Worm (Caenorhabditis elegans) whole organism, L4 larva: ENCODE data around the gene tra-4.
A peak's percentile ranks its signal among the peaks of the same experiment; 100 is the strongest.

ENCODE experiments used
- F10B5.3 ChIP-seq: sonication (generic microtip); optimal IDR thresholded peaks from 2 replicates; lab custom pipeline; 2016; ENCODE audit warnings: mild to moderate bottlenecking, missing genetic modification characterization, missing compliant biosample characterization
- F26F4.8 ChIP-seq: fragments of 200-800 bp; sonication (Bioruptor generic); conservative IDR thresholded peaks from 2 replicates; pipeline ENCODE4 v1.3.6; 2022; ENCODE audit warnings: missing genetic modification characterization, missing compliant biosample characterization
- F37D6.2 ChIP-seq: sonication (generic microtip); optimal IDR thresholded peaks from 2 replicates; lab custom pipeline; 2016; ENCODE audit warnings: mild to moderate bottlenecking, missing genetic modification characterization, missing compliant biosample characterization
- F49E8.2 ChIP-seq: sonication (generic microtip); optimal IDR thresholded peaks from 2 replicates; lab custom pipeline; 2016; ENCODE audit warnings: missing compliant biosample characterization, mild to moderate bottlenecking, missing genetic modification characterization, borderline replicate concordance
- Y75B8A.6 ChIP-seq: fragments of 200-800 bp; sonication (Bioruptor generic); IDR thresholded peaks from 2 replicates; pipeline ENCODE4 v1.3.6; 2022; ENCODE audit warnings: missing genetic modification reagents, missing genetic modification characterization, missing compliant biosample characterization
- ZK337.2 ChIP-seq: fragments of 200-800 bp; sonication (Bioruptor generic); IDR thresholded peaks from 2 replicates; pipeline ENCODE4 v1.3.6; 2022; ENCODE audit warnings: missing genetic modification reagents, missing genetic modification characterization, missing compliant biosample characterization
- aha-1 ChIP-seq: fragments of 150-350 bp; peaks from one replicate; lab custom pipeline; 2014; ENCODE audit warnings: missing biosample characterization, missing genetic modification characterization
- arid-1 ChIP-seq: fragments of 200-800 bp; sonication (Bioruptor generic); conservative IDR thresholded peaks from 2 replicates; pipeline ENCODE4 v1.3.6; 2022; ENCODE audit warnings: missing genetic modification reagents, missing genetic modification characterization, missing compliant biosample characterization
- attf-4 ChIP-seq: sonication (generic microtip); optimal IDR thresholded peaks from 3 replicates; lab custom pipeline; 2017; ENCODE audit warnings: missing biosample characterization, missing genetic modification characterization
- ceh-20 ChIP-seq: fragments of 200-800 bp; sonication (Bioruptor generic); IDR thresholded peaks from 2 replicates; pipeline ENCODE4 v1.3.6; 2022; ENCODE audit warnings: missing genetic modification reagents, missing genetic modification characterization, missing compliant biosample characterization
- ceh-44 ChIP-seq: fragments of 200-800 bp; sonication (Bioruptor generic); IDR thresholded peaks from 2 replicates; pipeline ENCODE4 v1.3.6; 2022; ENCODE audit warnings: missing genetic modification reagents, missing genetic modification characterization, missing compliant biosample characterization
- ces-1 ChIP-seq: fragments of 150-350 bp; sonication (generic microtip); optimal IDR thresholded peaks from 4 replicates; lab custom pipeline; 2014; ENCODE audit warnings: missing biosample characterization, missing genetic modification reagents, missing genetic modification characterization
- daf-16 ChIP-seq, 3 experiments: sonication (generic microtip); optimal IDR thresholded peaks; 2 replicates each; lab custom pipeline; 2016 to 2017; ENCODE audit warnings: missing genetic modification characterization in 3 of 3, missing genetic modification reagents in 3 of 3, mild to moderate bottlenecking in 2 of 3, missing compliant biosample characterization in 2 of 3, missing biosample characterization in 1 of 3, moderate library complexity in 1 of 3
- daf-8 ChIP-seq: fragments of 200-800 bp; sonication (Bioruptor generic); IDR thresholded peaks from 2 replicates; pipeline ENCODE4 v1.3.6; 2022; ENCODE audit warnings: missing genetic modification characterization, missing compliant biosample characterization
- dmd-6 ChIP-seq: fragments of 200-800 bp; sonication (Bioruptor generic); IDR thresholded peaks from 2 replicates; pipeline ENCODE4 v1.3.6; 2022; ENCODE audit warnings: missing genetic modification reagents, missing genetic modification characterization, missing compliant biosample characterization
- dpl-1 ChIP-seq: fragments of 150-350 bp; optimal IDR thresholded peaks from 2 replicates; lab custom pipeline; 2014; ENCODE audit warnings: missing biosample characterization, missing genetic modification reagents, missing genetic modification characterization
- duxl-1 ChIP-seq: sonication (generic microtip); optimal IDR thresholded peaks from 2 replicates; lab custom pipeline; 2016; ENCODE audit warnings: mild to moderate bottlenecking, missing genetic modification characterization, moderate library complexity, missing compliant biosample characterization; ENCODE audit not compliant: poor library complexity
- dve-1 ChIP-seq: sonication (generic microtip); optimal IDR thresholded peaks from 2 replicates; lab custom pipeline; 2017; ENCODE audit warnings: antibody characterized with exemption, mild to moderate bottlenecking, missing genetic modification characterization, missing compliant biosample characterization; ENCODE audit not compliant: insufficient read depth
- fos-1 ChIP-seq: fragments of 150-350 bp; optimal IDR thresholded peaks from 2 replicates; lab custom pipeline; 2014; ENCODE audit warnings: missing biosample characterization, missing genetic modification characterization
- gei-8 ChIP-seq: fragments of 200-800 bp; sonication (Bioruptor generic); optimal IDR thresholded peaks from 2 replicates; lab custom pipeline; 2018; ENCODE audit warnings: mild to moderate bottlenecking, missing genetic modification characterization, missing compliant biosample characterization
- hlh-11 ChIP-seq: fragments of 200-800 bp; sonication (Bioruptor generic); optimal IDR thresholded peaks from 2 replicates; lab custom pipeline; 2018; ENCODE audit warnings: mild to moderate bottlenecking, missing genetic modification characterization, missing compliant biosample characterization
- jun-1 ChIP-seq: fragments of 150-350 bp; optimal IDR thresholded peaks from 2 replicates; lab custom pipeline; 2014; ENCODE audit warnings: missing biosample characterization, missing genetic modification reagents, missing genetic modification characterization
- lin-1 ChIP-seq: fragments of 200-800 bp; sonication (Bioruptor generic); IDR thresholded peaks from 2 replicates; pipeline ENCODE4 v1.3.6; 2022; ENCODE audit warnings: missing genetic modification reagents, missing genetic modification characterization, missing compliant biosample characterization
- lsy-2 ChIP-seq, 2 experiments: fragments of 150-350 bp in 1 of 2; sonication (generic microtip) in 1 of 2; optimal IDR thresholded peaks; 2 replicates each; lab custom pipeline; 2014 to 2017; ENCODE audit warnings: missing biosample characterization in 2 of 2, missing genetic modification characterization in 2 of 2
- madf-5 ChIP-seq, 2 experiments: fragments of 200-800 bp; sonication (Bioruptor generic); IDR thresholded peaks; 2 replicates each; pipeline ENCODE4 v1.3.6; 2022; ENCODE audit warnings: missing compliant biosample characterization in 2 of 2, missing genetic modification characterization in 2 of 2
- mdl-1 ChIP-seq, 2 experiments: fragments of 150-350 bp in 1 of 2; sonication (generic microtip) in 1 of 2; optimal IDR thresholded peaks; 2 replicates each; lab custom pipeline; 2014 to 2017; ENCODE audit warnings: missing biosample characterization in 2 of 2, missing genetic modification characterization in 2 of 2
- mxl-2 ChIP-seq: fragments of 200-800 bp; sonication (Bioruptor generic); conservative IDR thresholded peaks from 2 replicates; pipeline ENCODE4 v1.3.6; 2022; ENCODE audit warnings: missing genetic modification reagents, missing genetic modification characterization, missing compliant biosample characterization
- mxl-3 ChIP-seq: fragments of 200-800 bp; sonication (Bioruptor generic); optimal IDR thresholded peaks from 2 replicates; lab custom pipeline; 2018; ENCODE audit warnings: mild to moderate bottlenecking, missing genetic modification characterization, missing compliant biosample characterization
- nhr-11 ChIP-seq: fragments of 150-350 bp; optimal IDR thresholded peaks from 2 replicates; lab custom pipeline; 2014; ENCODE audit warnings: missing biosample characterization, missing genetic modification characterization
- nhr-111 ChIP-seq: fragments of 200-800 bp; sonication (Bioruptor generic); optimal IDR thresholded peaks from 2 replicates; lab custom pipeline; 2018; ENCODE audit warnings: mild to moderate bottlenecking, missing genetic modification characterization, missing compliant biosample characterization
- nhr-25 ChIP-seq: sonication (generic microtip); optimal IDR thresholded peaks from 2 replicates; lab custom pipeline; 2017; ENCODE audit warnings: missing genetic modification characterization, mild to moderate bottlenecking, missing compliant biosample characterization, antibody characterized with exemption, moderate library complexity, borderline replicate concordance; ENCODE audit not compliant: insufficient read depth
- nhr-41 ChIP-seq: fragments of 200-800 bp; sonication (Bioruptor generic); IDR thresholded peaks from 2 replicates; pipeline ENCODE4 v1.3.6; 2022; ENCODE audit warnings: missing genetic modification reagents, missing genetic modification characterization, missing compliant biosample characterization
- nhr-42 ChIP-seq: fragments of 200-800 bp; sonication (Bioruptor generic); IDR thresholded peaks from 2 replicates; pipeline ENCODE4 v1.3.6; 2022; ENCODE audit warnings: missing genetic modification characterization, missing compliant biosample characterization
- nhr-6 ChIP-seq: fragments of 150-350 bp; optimal IDR thresholded peaks from 2 replicates; lab custom pipeline; 2014; ENCODE audit warnings: missing biosample characterization, missing genetic modification characterization
- nhr-76 ChIP-seq: fragments of 150-350 bp; optimal IDR thresholded peaks from 2 replicates; lab custom pipeline; 2014; ENCODE audit warnings: missing biosample characterization, missing genetic modification characterization
- pha-4 ChIP-seq, 2 experiments: fragments of 150-350 bp in 1 of 2; fragments of 200-800 bp in 1 of 2; sonication (Bioruptor generic) in 1 of 2; IDR thresholded peaks in 1 of 2; optimal IDR thresholded peaks in 1 of 2; 2 replicates each; pipeline versions ENCODE4 v1.3.6 to Lab custom; 2014 to 2022; ENCODE audit warnings: missing genetic modification characterization in 2 of 2, missing genetic modification reagents in 2 of 2, missing biosample characterization in 1 of 2, missing compliant biosample characterization in 1 of 2
- rbr-2 ChIP-seq: sonication (generic microtip); optimal IDR thresholded peaks from 2 replicates; lab custom pipeline; 2016; ENCODE audit warnings: missing genotype, missing genetic modification characterization, missing compliant biosample characterization
- sdz-12 ChIP-seq: fragments of 200-800 bp; sonication (Bioruptor generic); optimal IDR thresholded peaks from 2 replicates; lab custom pipeline; 2018; ENCODE audit warnings: mild to moderate bottlenecking, missing genetic modification characterization, missing compliant biosample characterization
- skn-1 ChIP-seq: fragments of 150-350 bp; optimal IDR thresholded peaks from 2 replicates; lab custom pipeline; 2014; ENCODE audit warnings: missing biosample characterization, missing genetic modification characterization
- snpc-4 ChIP-seq: fragments of 150-350 bp; optimal IDR thresholded peaks from 2 replicates; lab custom pipeline; 2014; ENCODE audit warnings: missing biosample characterization, missing genetic modification characterization
- spr-1 ChIP-seq: sonication (generic microtip); optimal IDR thresholded peaks from 2 replicates; lab custom pipeline; 2016; ENCODE audit warnings: mild to moderate bottlenecking, missing genetic modification characterization, missing compliant biosample characterization
- tra-1 ChIP-seq: fragments of 200-800 bp; sonication (Bioruptor generic); IDR thresholded peaks from 2 replicates; pipeline ENCODE4 v1.3.6; 2022; ENCODE audit warnings: missing genetic modification reagents, missing genetic modification characterization, missing compliant biosample characterization
- unc-130 ChIP-seq: sonication (generic microtip); optimal IDR thresholded peaks from 2 replicates; lab custom pipeline; 2016; ENCODE audit warnings: missing genetic modification reagents, missing genetic modification characterization, missing compliant biosample characterization
- unc-39 ChIP-seq: sonication (generic microtip); optimal IDR thresholded peaks from 2 replicates; lab custom pipeline; 2017; ENCODE audit warnings: missing biosample characterization, missing genetic modification characterization
- unc-62 ChIP-seq, 3 experiments: fragments of 150-350 bp in 1 of 3; sonication (generic microtip); optimal IDR thresholded peaks in 2 of 3; peaks in 1 of 3; 1 replicate in 1 of 3; 2 replicates in 2 of 3; lab custom pipeline; 2014 to 2017; ENCODE audit warnings: missing biosample characterization in 3 of 3, missing genetic modification characterization in 3 of 3, missing genetic modification reagents in 3 of 3, missing genotype in 1 of 3
- zfp-2 ChIP-seq: sonication (generic microtip); optimal IDR thresholded peaks from 2 replicates; lab custom pipeline; 2016; ENCODE audit warnings: mild to moderate bottlenecking, missing genetic modification characterization, missing compliant biosample characterization
- zip-11 ChIP-seq: fragments of 200-800 bp; sonication (Bioruptor generic); IDR thresholded peaks from 2 replicates; pipeline ENCODE4 v1.3.6; 2022; ENCODE audit warnings: missing genetic modification characterization, missing compliant biosample characterization
- zip-2 ChIP-seq: fragments of 150-350 bp; optimal IDR thresholded peaks from 2 replicates; lab custom pipeline; 2014; ENCODE audit warnings: missing biosample characterization, missing genetic modification characterization
- ztf-11 ChIP-seq: fragments of 150-350 bp; optimal IDR thresholded peaks from 2 replicates; lab custom pipeline; 2014; ENCODE audit warnings: missing biosample characterization, missing genetic modification characterization

Gene tra-4

ce11 chrX:2852388-2852908 is 5.0 kb downstream of the tra-4 start, which contains the start of gene kin-29 (continued):
- TF ChIP-seq zip-2 (tag; lab: Kevin White, UChicago) (peak; percentile 44), ces-1 (GFP tag; lab: Kevin White, UChicago) (no peak), daf-16 (GFP tag; optimal IDR thresholded peaks at IDR 0.05; lab: Kevin White, UChicago) (peak; percentile 68 to 79), daf-16 (tag; optimal IDR thresholded peaks at IDR 0.05; lab: Kevin White, UChicago) (peak; percentile 79), dve-1 (peak; percentile 93), arid-1 (GFP tag; lab: Robert Waterston, UW) (peak; percentile 53; the same call in 1 of the 2 replicates), ceh-20 (GFP tag; lab: Robert Waterston, UW) (0 out of 2 replicates have a peak, but pooled peaks have one; percentile 48), madf-5 (GFP tag; IDR thresholded peaks at IDR 0.05; lab: Robert Waterston, UW) (no peak), unc-130 (GFP tag; lab: Kevin White, UChicago) (no peak), daf-8 (GFP tag; lab: Robert Waterston, UW) (no peak), mdl-1 (tag; optimal IDR thresholded peaks at IDR 0.05; lab: Kevin White, UChicago) (peak; percentile 72 to 93), duxl-1 (tag; lab: Kevin White, UChicago) (peak; percentile 53), fos-1 (no peak), nhr-42 (GFP tag; lab: Robert Waterston, UW) (no peak), ZK337.2 (GFP tag; lab: Robert Waterston, UW) (no peak), ztf-11 (tag; lab: Kevin White, UChicago) (no peak), sdz-12 (GFP tag; lab: Kevin White, UChicago) (no peak), spr-1 (peak; percentile 80), nhr-41 (GFP tag; lab: Robert Waterston, UW) (peak; percentile 5; the same call in 1 of the 2 replicates), snpc-4 (no peak), lsy-2 (tag; optimal IDR thresholded peaks at IDR 0.05; lab: Kevin White, UChicago) (peak; percentile 53 to 59), pha-4 (GFP tag; IDR thresholded peaks at IDR 0.05; lab: Robert Waterston, UW) (peak; percentile 72), pha-4 (tag; optimal IDR thresholded peaks at IDR 0.05; lab: Kevin White, UChicago) (no peak), skn-1 (tag; lab: Kevin White, UChicago) (no peak), F49E8.2 (tag; lab: Kevin White, UChicago) (no peak), ceh-44 (GFP tag; lab: Robert Waterston, UW) (no peak), aha-1 (tag; lab: Kevin White, UChicago) (peak; percentile 99), dmd-6 (GFP tag; lab: Robert Waterston, UW) (peak; percentile 74), F26F4.8 (no peak), jun-1 (tag; lab: Kevin White, UChicago) (peak; percentile 82), gei-8 (GFP tag; lab: Kevin White, UChicago) (peak; percentile 42), hlh-11 (tag; lab: Kevin White, UChicago) (peak; percentile 95), Y75B8A.6 (GFP tag; lab: Robert Waterston, UW) (no peak), attf-4 (no peak), F37D6.2 (tag; lab: Kevin White, UChicago) (peak; percentile 84), dpl-1 (peak; percentile 39), tra-1 (GFP tag; lab: Robert Waterston, UW) (peak; percentile 44; the same call in 1 of the 2 replicates), nhr-6 (tag; lab: Kevin White, UChicago) (no peak), unc-62 (GFP tag; optimal IDR thresholded peaks at IDR 0.05 in 1 of 2; lab: Kevin White, UChicago) (peak in 1 of 2 experiments; percentile 99), unc-62 (tag; optimal IDR thresholded peaks at IDR 0.05; lab: Kevin White, UChicago) (no peak), nhr-76 (tag; lab: Kevin White, UChicago) (peak; percentile 34), F10B5.3 (peak; percentile 46), nhr-25 (tag; lab: Kevin White, UChicago) (peak; percentile 87), rbr-2 (tag; lab: Kevin White, UChicago) (peak; percentile 95), lin-1 (GFP tag; lab: Robert Waterston, UW) (peak; percentile 37; the same call in 1 of the 2 replicates), mxl-2 (no peak), mxl-3 (GFP tag; lab: Kevin White, UChicago) (peak; percentile 85), nhr-11 (tag; lab: Kevin White, UChicago) (peak; percentile 77), unc-39 (tag; lab: Kevin White, UChicago) (no peak), zfp-2 (tag; lab: Kevin White, UChicago) (no peak), nhr-111 (no peak), zip-11 (GFP tag; lab: Robert Waterston, UW) (no peak)
